Worm (Caenorhabditis elegans) whole organism, L4 larva: ENCODE data around the gene acc-3.

Source experiments
- pha-4 ChIP-seq, 2 experiments: fragments of 150-350 bp in 1 of 2; fragments of 200-800 bp in 1 of 2; sonication (Bioruptor generic) in 1 of 2; IDR thresholded peaks in 1 of 2; optimal IDR thresholded peaks in 1 of 2; 2 replicates each; pipeline versions ENCODE4 v1.3.6 to Lab custom; 2014 to 2022; ENCODE audit warnings: missing genetic modification characterization in 2 of 2, missing genetic modification reagents in 2 of 2, missing biosample characterization in 1 of 2, missing compliant biosample characterization in 1 of 2
- zag-1 ChIP-seq: fragments of 150-350 bp; optimal IDR thresholded peaks from 2 replicates; lab custom pipeline; 2014; ENCODE audit warnings: missing biosample characterization, missing genetic modification characterization

DNA sequence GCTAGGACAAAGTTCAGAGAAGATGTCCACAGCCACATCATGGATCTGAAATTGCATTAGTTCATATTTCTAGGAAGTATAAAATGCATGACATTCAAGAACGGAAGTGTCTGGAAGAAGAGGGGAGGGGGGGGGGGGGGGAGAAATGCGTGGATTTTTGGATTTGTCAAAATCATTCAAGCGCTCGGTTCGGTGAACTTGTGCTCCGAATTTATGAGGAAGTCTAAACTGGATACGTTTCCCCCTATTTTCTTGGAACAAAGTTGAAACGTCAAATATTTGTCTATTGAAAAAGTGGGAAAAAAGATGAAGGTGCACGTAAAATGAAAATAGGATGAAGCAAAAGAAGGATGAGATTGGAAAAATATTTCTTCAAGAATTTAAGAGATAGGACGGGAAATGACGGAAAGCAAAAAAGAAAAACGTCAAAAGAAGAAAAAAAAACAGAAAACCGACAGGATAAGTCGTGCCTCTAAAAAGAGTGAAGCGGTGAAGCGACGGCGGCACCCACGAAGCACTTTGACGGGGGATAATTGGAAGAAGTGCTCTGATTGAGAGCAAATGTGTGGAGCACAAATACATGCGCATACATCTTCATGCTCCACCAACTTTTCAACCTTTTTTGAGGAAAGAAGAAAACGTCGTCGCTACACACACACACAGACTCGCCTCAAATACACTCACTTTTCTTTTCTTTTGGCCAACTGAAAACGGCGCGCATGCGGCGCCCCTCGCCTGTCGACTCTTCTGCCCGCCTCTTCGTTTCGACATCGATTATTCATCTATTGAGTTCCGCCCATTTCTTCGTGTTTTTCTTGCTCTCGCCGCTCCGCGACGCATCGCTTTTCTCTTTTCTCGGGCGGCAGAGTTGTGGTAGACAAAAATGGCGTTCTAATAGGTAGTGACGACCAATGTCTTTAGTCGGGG, 6.4 kb downstream of the acc-3 start, which contains the start of gene F55D10.4:
- no peak for TF ChIP-seq zag-1 (tag; lab: Kevin White, UChicago)
- no peak for TF ChIP-seq pha-4 (GFP tag; IDR thresholded peaks at IDR 0.05; lab: Robert Waterston, UW)
- no peak for TF ChIP-seq pha-4 (tag; optimal IDR thresholded peaks at IDR 0.05; lab: Kevin White, UChicago)
